Worm (Caenorhabditis elegans): Measurements from ENCODE around the gene F14F7.4.

DNA sequence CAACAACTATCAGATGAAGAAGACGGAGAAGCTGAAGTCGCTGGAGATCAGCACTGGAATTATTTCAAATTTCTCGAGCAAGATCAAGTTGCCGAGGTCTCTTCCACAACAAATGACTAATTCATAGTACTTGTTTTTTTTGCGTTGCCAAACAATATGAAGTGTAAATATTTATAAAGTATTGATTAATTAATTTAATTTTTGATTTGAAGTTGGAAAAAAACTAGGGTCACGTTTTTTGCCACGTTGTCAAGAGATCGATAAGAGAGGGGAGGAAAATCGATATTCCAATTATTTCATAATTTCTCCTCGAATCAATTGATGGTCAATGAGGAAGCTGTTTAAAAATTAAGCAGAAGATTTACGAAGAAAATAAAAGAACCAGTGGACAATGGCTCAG is 24.3 kb downstream of the F14F7.4 start, which contains the start of gene snf-7:
- TF ChIP-seq ceh-43 (GFP tag; optimal IDR thresholded peaks at IDR 0.05) (no peak), drap-1 (GFP tag; optimal IDR thresholded peaks at IDR 0.05) (no peak), nhr-12 (tag; optimal IDR thresholded peaks at IDR 0.05) (no peak), ztf-11 (tag; optimal IDR thresholded peaks at IDR 0.05) (no peak), ceh-83 (GFP tag; optimal IDR thresholded peaks at IDR 0.05) (no peak), ces-1 (GFP tag; optimal IDR thresholded peaks at IDR 0.05) (no peak), nhr-28 (tag; optimal IDR thresholded peaks at IDR 0.05) (no peak)

All from whole organism, mixed stage, embryonic.